Fruit fly (Drosophila melanogaster) whole organism, embryonic: ENCODE data around the gene CG34001.

Source experiments
- Bgb ChIP-seq: fragments of 200-800 bp; sonication (Bioruptor generic); IDR thresholded peaks from 2 replicates; pipeline ENCODE4 v1.3.6; 2022; ENCODE audit warnings: missing biosample characterization, missing genetic modification characterization; ENCODE audit not compliant: partially characterized antibody
- CG10462 ChIP-seq: fragments of 200-800 bp; sonication (Bioruptor generic); optimal IDR thresholded peaks from 2 replicates; lab custom pipeline; 2016; ENCODE audit warnings: missing biosample characterization, missing genetic modification characterization
- CG10565 ChIP-seq: fragments of 200-800 bp; sonication (Bioruptor generic); optimal IDR thresholded peaks from 3 replicates; lab custom pipeline; 2016; ENCODE audit warnings: missing biosample characterization, mild to moderate bottlenecking, missing genetic modification characterization
- CG13123 ChIP-seq: fragments of 200-800 bp; sonication (Bioruptor generic); optimal IDR thresholded peaks from 2 replicates; lab custom pipeline; 2016; ENCODE audit warnings: missing biosample characterization, missing genetic modification characterization
- CG14710 ChIP-seq: fragments of 200-800 bp; sonication (Bioruptor generic); optimal IDR thresholded peaks from 3 replicates; lab custom pipeline; 2019; ENCODE audit warnings: missing biosample characterization, mild to moderate bottlenecking, missing genetic modification characterization, moderate library complexity
- CG15011 ChIP-seq: fragments of 200-800 bp; sonication (Bioruptor generic); optimal IDR thresholded peaks from 3 replicates; lab custom pipeline; 2018; ENCODE audit warnings: missing biosample characterization, mild to moderate bottlenecking, missing genetic modification characterization
- CG1647 ChIP-seq: fragments of 200-800 bp; sonication (Bioruptor generic); optimal IDR thresholded peaks from 3 replicates; lab custom pipeline; 2016; ENCODE audit warnings: missing biosample characterization, missing genetic modification characterization
- CG2116 ChIP-seq: fragments of 200-800 bp; sonication (Bioruptor generic); optimal IDR thresholded peaks from 3 replicates; lab custom pipeline; 2018; ENCODE audit warnings: missing biosample characterization, mild to moderate bottlenecking, missing genetic modification characterization
- CG2678 ChIP-seq: fragments of 200-800 bp; sonication (Bioruptor generic); optimal IDR thresholded peaks from 3 replicates; lab custom pipeline; 2019; ENCODE audit warnings: missing biosample characterization, mild to moderate bottlenecking, missing genetic modification characterization, moderate library complexity
- CG31224 ChIP-seq: fragments of 200-800 bp; sonication (Bioruptor generic); IDR thresholded peaks from 2 replicates; pipeline ENCODE4 v1.3.6; 2022; ENCODE audit warnings: missing biosample characterization, missing genetic modification characterization
- CG31388 ChIP-seq: fragments of 200-800 bp; sonication (Bioruptor generic); optimal IDR thresholded peaks from 2 replicates; lab custom pipeline; 2016; ENCODE audit warnings: missing biosample characterization, missing genetic modification characterization
- CG43689 ChIP-seq: fragments of 200-800 bp; sonication (Bioruptor generic); IDR thresholded peaks from 2 replicates; pipeline ENCODE4 v1.3.6; 2022; ENCODE audit warnings: missing biosample characterization, missing genetic modification characterization
- CG6813 ChIP-seq: fragments of 200-800 bp; sonication (Bioruptor generic); optimal IDR thresholded peaks from 2 replicates; lab custom pipeline; 2017; ENCODE audit warnings: missing biosample characterization, missing genetic modification characterization, mild to moderate bottlenecking, moderate library complexity, missing genetic modification reagents
- CG8924 ChIP-seq: fragments of 200-800 bp; optimal IDR thresholded peaks from 3 replicates; lab custom pipeline; 2019; ENCODE audit warnings: missing biosample characterization, mild to moderate bottlenecking, missing genetic modification characterization, moderate library complexity
- CG8944 ChIP-seq: fragments of 200-800 bp; sonication (Bioruptor generic); optimal IDR thresholded peaks from 3 replicates; lab custom pipeline; 2016; ENCODE audit warnings: missing biosample characterization, missing genetic modification characterization
- CG9727 ChIP-seq: fragments of 200-800 bp; sonication (Bioruptor generic); optimal IDR thresholded peaks from 3 replicates; lab custom pipeline; 2017; ENCODE audit warnings: missing biosample characterization, mild to moderate bottlenecking, missing genetic modification characterization
- Ets65A ChIP-seq: fragments of 200-800 bp; sonication (Bioruptor generic); peaks from one replicate; lab custom pipeline; 2016; ENCODE audit warnings: missing biosample characterization, missing genetic modification characterization
- H2.0 ChIP-seq: fragments of 200-800 bp; sonication (Bioruptor generic); IDR thresholded peaks from 2 replicates; pipeline ENCODE4 v1.3.6; 2022; ENCODE audit warnings: missing biosample characterization, missing genetic modification characterization
- HmgZ ChIP-seq: fragments of 200-800 bp; sonication (Bioruptor generic); optimal IDR thresholded peaks from 2 replicates; lab custom pipeline; 2018; ENCODE audit warnings: missing biosample characterization, mild to moderate bottlenecking, missing genetic modification characterization
- Meics ChIP-seq: fragments of 200-800 bp; sonication (Bioruptor generic); optimal IDR thresholded peaks from 2 replicates; lab custom pipeline; 2017; ENCODE audit warnings: missing biosample characterization, mild to moderate bottlenecking, missing genetic modification characterization
- Nf-YA ChIP-seq: fragments of 200-800 bp; sonication (Bioruptor generic); IDR thresholded peaks from 2 replicates; pipeline ENCODE4 v1.3.6; 2022; ENCODE audit warnings: missing biosample characterization, missing genetic modification characterization
- Opbp ChIP-seq: fragments of 200-800 bp; sonication (Bioruptor generic); IDR thresholded peaks from 3 replicates; pipeline ENCODE4 v1.3.6; 2022; ENCODE audit warnings: missing biosample characterization, missing genetic modification characterization; ENCODE audit not compliant: partially characterized antibody
- Ptx1 ChIP-seq: fragments of 200-800 bp; sonication (Bioruptor generic); IDR thresholded peaks from 2 replicates; pipeline ENCODE4 v1.3.6; 2022; ENCODE audit warnings: missing biosample characterization, missing genetic modification characterization
- Trl ChIP-seq, 3 experiments: fragments of >200 bp in 2 of 3; fragments of 200-800 bp in 1 of 3; sonication (Bioruptor generic) in 1 of 3; optimal IDR thresholded peaks; 2 replicates in 1 of 3; 3 replicates in 2 of 3; lab custom pipeline; 2016 to 2017; ENCODE audit warnings: missing biosample characterization in 1 of 3, missing genetic modification characterization in 1 of 3
- Vsx1 ChIP-seq: fragments of 200-800 bp; sonication (Bioruptor generic); optimal IDR thresholded peaks from 2 replicates; lab custom pipeline; 2017; ENCODE audit warnings: missing biosample characterization, mild to moderate bottlenecking, missing genetic modification characterization, missing genetic modification reagents
- ac ChIP-seq: fragments of 200-800 bp; sonication (Bioruptor generic); optimal IDR thresholded peaks from 3 replicates; lab custom pipeline; 2017; ENCODE audit warnings: missing biosample characterization, mild to moderate bottlenecking, missing genetic modification characterization
- aop ChIP-seq: fragments of 200-800 bp; sonication (Bioruptor generic); IDR thresholded peaks from 2 replicates; pipeline ENCODE4 v1.3.6; 2022; ENCODE audit warnings: missing biosample characterization, missing genetic modification characterization
- cas ChIP-seq: fragments of 200-800 bp; sonication (Bioruptor generic); IDR thresholded peaks from 2 replicates; pipeline ENCODE4 v1.3.6; 2022; ENCODE audit warnings: missing biosample characterization, missing genetic modification characterization
- cg ChIP-seq: fragments of 200-800 bp; sonication (Bioruptor generic); optimal IDR thresholded peaks from 3 replicates; lab custom pipeline; 2019; ENCODE audit warnings: missing biosample characterization, mild to moderate bottlenecking, missing genetic modification characterization, moderate library complexity
- chinmo ChIP-seq: fragments of 200-800 bp; sonication (Bioruptor generic); IDR thresholded peaks from 4 replicates; pipeline ENCODE4 v1.3.6; 2022; ENCODE audit warnings: missing biosample characterization, missing genetic modification characterization; ENCODE audit not compliant: partially characterized antibody
- crc ChIP-seq: fragments of 200-800 bp; sonication (Bioruptor generic); optimal IDR thresholded peaks from 2 replicates; lab custom pipeline; 2016; ENCODE audit warnings: missing biosample characterization, missing genetic modification characterization
- croc ChIP-seq: fragments of 200-800 bp; sonication (Bioruptor generic); conservative IDR thresholded peaks from 3 replicates; pipeline ENCODE4 v1.3.6; 2022; ENCODE audit warnings: missing biosample characterization, missing genetic modification characterization
- crol ChIP-seq: fragments of 200-800 bp; sonication (Bioruptor generic); IDR thresholded peaks from 2 replicates; pipeline ENCODE4 v1.3.6; 2022; ENCODE audit warnings: missing biosample characterization, missing genetic modification characterization
- cwo ChIP-seq: fragments of 200-800 bp; sonication (Bioruptor generic); optimal IDR thresholded peaks from 3 replicates; lab custom pipeline; 2017; ENCODE audit warnings: missing biosample characterization, missing genetic modification characterization, mild to moderate bottlenecking, moderate library complexity, missing genetic modification reagents
- da ChIP-seq: fragments of 200-800 bp; sonication (Bioruptor generic); optimal IDR thresholded peaks from 2 replicates; lab custom pipeline; 2016; ENCODE audit warnings: missing biosample characterization, missing genetic modification characterization
- dpn ChIP-seq, 2 experiments: fragments of 200-800 bp; sonication (Bioruptor generic); optimal IDR thresholded peaks; 3 replicates each; lab custom pipeline; 2016; ENCODE audit warnings: missing biosample characterization in 2 of 2, missing genetic modification characterization in 2 of 2
- esg ChIP-seq: fragments of 200-800 bp; sonication (Bioruptor generic); conservative IDR thresholded peaks from 2 replicates; pipeline ENCODE4 v1.3.6; 2022; ENCODE audit warnings: missing biosample characterization, missing genetic modification characterization
- fru ChIP-seq: fragments of >200 bp; optimal IDR thresholded peaks from 2 replicates; lab custom pipeline; 2017
- hbn ChIP-seq: fragments of 200-800 bp; sonication (Bioruptor generic); IDR thresholded peaks from 2 replicates; pipeline ENCODE4 v1.3.6; 2022; ENCODE audit warnings: missing biosample characterization, missing genetic modification characterization; ENCODE audit not compliant: partially characterized antibody
- kni ChIP-seq: fragments of 200-800 bp; sonication (Bioruptor generic); optimal IDR thresholded peaks from 3 replicates; lab custom pipeline; 2017; ENCODE audit warnings: mild to moderate bottlenecking, missing biosample characterization, missing genetic modification reagents, missing genetic modification characterization
- sug ChIP-seq: fragments of 200-800 bp; optimal IDR thresholded peaks from 2 replicates; lab custom pipeline; 2019; ENCODE audit warnings: missing biosample characterization, mild to moderate bottlenecking, missing genetic modification characterization, moderate library complexity
- vfl ChIP-seq: fragments of 200-800 bp; sonication (Bioruptor generic); optimal IDR thresholded peaks from 2 replicates; lab custom pipeline; 2016; ENCODE audit warnings: missing biosample characterization, missing genetic modification characterization
- zfh1 ChIP-seq: fragments of 200-800 bp; sonication (Bioruptor generic); IDR thresholded peaks from 3 replicates; pipeline ENCODE4 v1.3.6; 2022; ENCODE audit warnings: missing biosample characterization, missing genetic modification characterization

Gene CG34001

DNA sequence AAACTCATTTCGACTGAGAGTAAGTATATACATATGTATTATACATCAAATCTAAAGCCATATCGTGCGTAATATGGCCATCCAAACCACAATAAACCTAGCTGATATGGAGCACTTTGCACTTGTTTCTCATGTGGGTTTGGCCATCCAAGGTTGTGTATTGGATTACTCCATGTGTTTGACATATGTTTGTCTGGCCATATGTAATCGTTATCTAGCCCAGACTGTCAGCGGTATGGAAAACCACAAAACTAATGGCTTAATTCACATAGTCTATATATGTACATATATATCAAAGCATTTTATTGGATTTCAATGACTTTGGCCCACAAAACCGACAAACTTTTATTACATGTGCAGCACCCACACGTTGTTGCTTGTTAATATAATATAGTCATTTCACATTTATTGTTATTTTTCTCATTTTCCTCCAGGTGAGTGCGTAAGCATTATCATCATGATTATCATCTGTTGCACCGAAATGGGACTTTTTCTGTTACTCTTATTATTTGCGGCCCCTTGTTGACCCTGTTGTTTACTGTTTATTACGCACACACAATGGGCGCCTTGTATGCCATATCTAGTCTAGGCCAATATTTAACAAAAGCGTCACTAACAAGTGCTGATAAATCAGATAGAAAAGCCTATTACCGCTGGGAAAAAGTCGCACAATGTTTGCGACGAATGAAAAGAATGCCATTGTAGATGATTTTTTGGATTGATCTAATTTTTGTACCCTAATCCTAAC, 25.7 kb downstream of the CG34001 start (continued):
- TF ChIP-seq hbn (GFP tag; lab: Robert Waterston, UW) (no peak), CG14710 (tag; lab: Kevin White, UChicago) (peak; percentile 41), Vsx1 (peak; percentile 84), CG31224 (GFP tag; lab: Robert Waterston, UW) (no peak), CG2678 (tag; lab: Kevin White, UChicago) (peak; percentile 81), crc (GFP tag; lab: Kevin White, UChicago) (peak; percentile 48), CG15011 (GFP tag; lab: Kevin White, UChicago) (peak; percentile 75), CG10565 (GFP tag; lab: Kevin White, UChicago) (no peak), CG8924 (tag; lab: Kevin White, UChicago) (peak; percentile 59), HmgZ (tag; lab: Kevin White, UChicago) (peak; percentile 62), CG13123 (GFP tag; lab: Kevin White, UChicago) (peak; percentile 69)
- TF ChIP-seq, all 482 proteins: peak for 281

DNA sequence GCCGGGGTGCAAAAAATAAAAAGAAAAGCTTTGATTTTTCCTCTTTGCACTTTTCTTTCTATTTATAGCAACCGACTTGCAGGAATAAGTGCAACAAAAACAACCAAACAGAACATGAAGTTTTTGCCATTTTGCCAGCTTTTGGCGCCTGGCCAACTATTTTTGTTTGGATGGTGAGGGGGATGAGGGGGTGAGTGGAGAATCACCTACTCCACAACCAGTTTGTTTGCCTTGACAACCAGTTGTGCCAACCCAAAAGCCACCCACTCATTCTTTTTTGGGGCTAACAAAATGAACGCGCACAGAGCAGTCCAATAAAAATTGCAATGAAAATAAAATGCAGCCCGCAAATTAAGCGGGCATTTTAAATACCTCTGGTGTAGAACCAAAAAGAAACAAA, 26.4 kb downstream of the CG34001 start:
- TF ChIP-seq croc (GFP tag; lab: Robert Waterston, UW), result no peak
- TF ChIP-seq crol (GFP tag; lab: Robert Waterston, UW), result peak; percentile 11; the same call in 1 of the 2 replicates
- TF ChIP-seq kni (GFP tag; lab: Kevin White, UChicago), result no peak
- TF ChIP-seq Bgb (GFP tag; lab: Robert Waterston, UW), result 0 out of 2 replicates have a peak, but pooled peaks have one; percentile 14
- peak; percentile 80 for TF ChIP-seq Ets65A
- 0 out of 2 replicates have a peak, but pooled peaks have one; percentile 9 for TF ChIP-seq CG43689 (GFP tag; lab: Robert Waterston, UW)

dm6 chr3L:10658362-10659127, 27.7 kb downstream of the CG34001 start:
- peak; percentile 56 to 73 for TF ChIP-seq Trl (optimal IDR thresholded peaks at IDR 0.05; lab: Kevin White, UChicago)
- no peak for TF ChIP-seq Trl (GFP tag; optimal IDR thresholded peaks at IDR 0.05; lab: Kevin White, UChicago)
- TF ChIP-seq esg (GFP tag; lab: Robert Waterston, UW), result no peak
- TF ChIP-seq cas, result no peak
- no peak for TF ChIP-seq Ptx1
- TF ChIP-seq cwo (GFP tag; lab: Kevin White, UChicago), result peak; percentile 68
- 0 out of 4 replicates have a peak, but pooled peaks have one; percentile 43 for TF ChIP-seq chinmo (GFP tag; lab: Robert Waterston, UW)
- TF ChIP-seq dpn (GFP tag; optimal IDR thresholded peaks at IDR 0.05; lab: Kevin White, UChicago), result no peak
- TF ChIP-seq sug (tag; lab: Kevin White, UChicago), result peak; percentile 21

DNA sequence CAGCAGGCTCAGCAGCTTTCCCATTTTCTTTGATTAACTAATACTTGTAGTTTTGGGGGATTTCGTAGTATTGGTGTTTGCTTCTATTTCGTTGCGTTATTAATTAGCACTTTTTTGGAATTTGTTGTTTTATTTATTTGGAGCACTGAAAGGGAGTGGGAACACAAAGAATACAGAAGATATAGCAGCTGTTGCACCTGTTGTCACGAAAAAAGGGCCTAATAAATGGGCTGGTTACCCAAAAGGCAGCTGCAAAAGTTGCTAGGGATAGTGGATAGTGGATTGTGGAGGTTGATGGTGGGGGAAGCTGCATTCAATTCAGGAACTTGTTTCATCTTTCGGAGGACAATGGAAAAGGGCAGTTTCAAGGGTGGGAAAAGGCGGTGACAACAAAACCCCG, 28.6 kb downstream of the CG34001 start:
- no peak for TF ChIP-seq CG10462 (GFP tag; lab: Kevin White, UChicago)
- TF ChIP-seq Nf-YA, result 0 out of 2 replicates have a peak, but pooled peaks have one; percentile 11
- TF ChIP-seq da, result peak; percentile 1
- TF ChIP-seq H2.0, result no peak
- TF ChIP-seq CG2116 (GFP tag; lab: Kevin White, UChicago), result no peak
- no peak for TF ChIP-seq CG6813 (GFP tag; lab: Kevin White, UChicago)
- no peak for TF ChIP-seq CG8944 (GFP tag; lab: Kevin White, UChicago)
- TF ChIP-seq cg (GFP tag; lab: Kevin White, UChicago), result peak; percentile 11
- TF ChIP-seq CG31388 (GFP tag; lab: Kevin White, UChicago), result no peak
- no peak for TF ChIP-seq Opbp (GFP tag; lab: Robert Waterston, UW)
- TF ChIP-seq CG1647 (GFP tag; lab: Kevin White, UChicago), result no peak
- no peak for TF ChIP-seq Meics (GFP tag; lab: Kevin White, UChicago)
- no peak for TF ChIP-seq CG9727 (GFP tag; lab: Kevin White, UChicago)
- peak; percentile 91 for TF ChIP-seq ac (GFP tag; lab: Kevin White, UChicago)
- no peak for TF ChIP-seq vfl (GFP tag; lab: Kevin White, UChicago)
- peak; percentile 5; the same call in 1 of the 3 replicates for TF ChIP-seq zfh1 (GFP tag; lab: Robert Waterston, UW)
- TF ChIP-seq fru (lab: Kevin White, UChicago), result no peak
- TF ChIP-seq aop (GFP tag; lab: Robert Waterston, UW), result no peak
